Fruit fly (Drosophila melanogaster) whole organism, embryonic: ENCODE data around the gene CG8136.
A peak's percentile ranks its signal among the peaks of the same experiment; 100 is the strongest.

Experiments
- Atf-2 ChIP-seq: fragments of 200-800 bp; sonication (Bioruptor generic); optimal IDR thresholded peaks from 2 replicates; lab custom pipeline; 2016; ENCODE audit warnings: missing biosample characterization, missing genetic modification characterization
- Atf6 ChIP-seq: fragments of 200-800 bp; sonication (Bioruptor generic); IDR thresholded peaks from 2 replicates; pipeline ENCODE4 v1.3.6; 2022; ENCODE audit warnings: missing biosample characterization, missing genetic modification characterization
- CG10274 ChIP-seq: fragments of 200-800 bp; sonication (Bioruptor generic); optimal IDR thresholded peaks from 3 replicates; lab custom pipeline; 2017; ENCODE audit warnings: missing biosample characterization, mild to moderate bottlenecking, missing genetic modification characterization
- CG13424 ChIP-seq: fragments of 200-800 bp; sonication (Bioruptor generic); optimal IDR thresholded peaks from 2 replicates; lab custom pipeline; 2019; ENCODE audit warnings: missing biosample characterization, mild to moderate bottlenecking, missing genetic modification characterization, moderate library complexity
- CG15696 ChIP-seq: fragments of 200-800 bp; sonication (Bioruptor generic); optimal IDR thresholded peaks from 2 replicates; lab custom pipeline; 2019; ENCODE audit warnings: missing biosample characterization, mild to moderate bottlenecking, missing genetic modification characterization, moderate library complexity
- CG17361 ChIP-seq: fragments of 200-800 bp; sonication (Bioruptor generic); IDR thresholded peaks from 3 replicates; pipeline ENCODE4 v1.3.6; 2022; ENCODE audit warnings: missing biosample characterization, missing genetic modification characterization
- CG17568 ChIP-seq: fragments of 200-800 bp; sonication (Bioruptor generic); optimal IDR thresholded peaks from 2 replicates; lab custom pipeline; 2018; ENCODE audit warnings: missing biosample characterization, mild to moderate bottlenecking, missing genetic modification characterization, moderate library complexity
- CG18262 ChIP-seq: fragments of 200-800 bp; optimal IDR thresholded peaks from 3 replicates; lab custom pipeline; 2019; ENCODE audit warnings: missing biosample characterization, mild to moderate bottlenecking, missing genetic modification characterization, moderate library complexity
- CG2678 ChIP-seq: fragments of 200-800 bp; sonication (Bioruptor generic); optimal IDR thresholded peaks from 3 replicates; lab custom pipeline; 2019; ENCODE audit warnings: missing biosample characterization, mild to moderate bottlenecking, missing genetic modification characterization, moderate library complexity
- CG31365 ChIP-seq: fragments of 200-800 bp; sonication (Bioruptor generic); optimal IDR thresholded peaks from 2 replicates; lab custom pipeline; 2018; ENCODE audit warnings: missing biosample characterization, mild to moderate bottlenecking, missing genetic modification characterization
- CG31441 ChIP-seq: fragments of 200-800 bp; sonication (Bioruptor generic); IDR thresholded peaks from 2 replicates; pipeline ENCODE4 v1.3.6; 2022; ENCODE audit warnings: missing biosample characterization, missing genetic modification characterization
- CG3163 ChIP-seq: fragments of 200-800 bp; sonication (Bioruptor generic); optimal IDR thresholded peaks from 3 replicates; lab custom pipeline; 2016; ENCODE audit warnings: missing biosample characterization, missing genetic modification characterization
- CG3838 ChIP-seq: fragments of 200-800 bp; sonication (Bioruptor generic); optimal IDR thresholded peaks from 3 replicates; lab custom pipeline; 2016; ENCODE audit warnings: missing biosample characterization, missing genetic modification characterization
- CG4617 ChIP-seq: fragments of 200-800 bp; sonication (Bioruptor generic); optimal IDR thresholded peaks from 3 replicates; lab custom pipeline; 2016; ENCODE audit warnings: missing biosample characterization, missing genetic modification characterization, borderline replicate concordance
- CG4820 ChIP-seq: fragments of 200-800 bp; sonication (Bioruptor generic); optimal IDR thresholded peaks from 3 replicates; lab custom pipeline; 2016; ENCODE audit warnings: missing biosample characterization, missing genetic modification characterization
- CG6654 ChIP-seq: fragments of 200-800 bp; sonication (Bioruptor generic); optimal IDR thresholded peaks from 2 replicates; lab custom pipeline; 2017; ENCODE audit warnings: missing biosample characterization, mild to moderate bottlenecking, missing genetic modification characterization
- CG6689 ChIP-seq: fragments of 200-800 bp; sonication (Bioruptor generic); IDR thresholded peaks from 2 replicates; pipeline ENCODE4 v1.3.6; 2022; ENCODE audit warnings: missing biosample characterization, missing genetic modification characterization
- CG7963 ChIP-seq: fragments of 200-800 bp; sonication (Bioruptor generic); IDR thresholded peaks from 3 replicates; pipeline ENCODE4 v1.3.6; 2022; ENCODE audit warnings: missing biosample characterization, missing genetic modification characterization; ENCODE audit not compliant: partially characterized antibody
- CG8388 ChIP-seq: fragments of 200-800 bp; sonication (Bioruptor generic); optimal IDR thresholded peaks from 2 replicates; lab custom pipeline; 2019; ENCODE audit warnings: missing biosample characterization, mild to moderate bottlenecking, missing genetic modification characterization, moderate library complexity
- CG9609 ChIP-seq: fragments of 200-800 bp; sonication (Bioruptor generic); optimal IDR thresholded peaks from 3 replicates; lab custom pipeline; 2016; ENCODE audit warnings: missing biosample characterization, missing genetic modification characterization
- Camta ChIP-seq: fragments of 200-800 bp; sonication (Bioruptor generic); optimal IDR thresholded peaks from 2 replicates; lab custom pipeline; 2016; ENCODE audit warnings: missing biosample characterization, missing genetic modification characterization
- D19B ChIP-seq: fragments of 200-800 bp; sonication (Bioruptor generic); optimal IDR thresholded peaks from 2 replicates; lab custom pipeline; 2017; ENCODE audit warnings: missing biosample characterization, mild to moderate bottlenecking, missing genetic modification characterization
- Dfd ChIP-seq, 2 experiments: fragments of >200 bp; optimal IDR thresholded peaks; 2 replicates each; lab custom pipeline; 2017; ENCODE audit warnings: missing biosample characterization in 2 of 2, missing genetic modification characterization in 2 of 2
- MBD-R2 ChIP-seq: fragments of 200-800 bp; sonication (Bioruptor generic); IDR thresholded peaks from 2 replicates; pipeline ENCODE4 v1.3.6; 2022; ENCODE audit warnings: missing biosample characterization, missing genetic modification characterization
- NC2α ChIP-seq: fragments of 200-800 bp; sonication (Bioruptor generic); optimal IDR thresholded peaks from 2 replicates; lab custom pipeline; 2016; ENCODE audit warnings: missing biosample characterization, missing genetic modification characterization
- NFAT ChIP-seq: fragments of 200-800 bp; sonication (Bioruptor generic); IDR thresholded peaks from 2 replicates; pipeline ENCODE4 v1.3.6; 2022; ENCODE audit warnings: missing biosample characterization, missing genetic modification characterization
- NK7.1 ChIP-seq: fragments of 200-800 bp; sonication (Bioruptor generic); optimal IDR thresholded peaks from 3 replicates; lab custom pipeline; 2016; ENCODE audit warnings: missing biosample characterization, missing genetic modification characterization
- PHDP ChIP-seq: fragments of 200-800 bp; sonication (Bioruptor generic); optimal IDR thresholded peaks from 3 replicates; lab custom pipeline; 2018; ENCODE audit warnings: missing biosample characterization, mild to moderate bottlenecking, missing genetic modification characterization, moderate library complexity
- Sox100B ChIP-seq: fragments of 200-800 bp; sonication (Bioruptor generic); optimal IDR thresholded peaks from 3 replicates; lab custom pipeline; 2018; ENCODE audit warnings: missing biosample characterization, mild to moderate bottlenecking, missing genetic modification characterization
- Xbp1 ChIP-seq: fragments of 200-800 bp; sonication (Bioruptor generic); optimal IDR thresholded peaks from 3 replicates; lab custom pipeline; 2016; ENCODE audit warnings: missing biosample characterization, mild to moderate bottlenecking, missing genetic modification characterization
- bsh ChIP-seq, 2 experiments: fragments of 200-800 bp; sonication (Bioruptor generic); optimal IDR thresholded peaks; 2 replicates each; lab custom pipeline; 2017 to 2018; ENCODE audit warnings: mild to moderate bottlenecking in 2 of 2, missing biosample characterization in 2 of 2, missing genetic modification characterization in 2 of 2, moderate library complexity in 1 of 2
- crc ChIP-seq: fragments of 200-800 bp; sonication (Bioruptor generic); optimal IDR thresholded peaks from 2 replicates; lab custom pipeline; 2016; ENCODE audit warnings: missing biosample characterization, missing genetic modification characterization
- croc ChIP-seq: fragments of 200-800 bp; sonication (Bioruptor generic); conservative IDR thresholded peaks from 3 replicates; pipeline ENCODE4 v1.3.6; 2022; ENCODE audit warnings: missing biosample characterization, missing genetic modification characterization
- crp ChIP-seq, 2 experiments: fragments of 200-800 bp; sonication (Bioruptor generic); optimal IDR thresholded peaks; 2 replicates in 1 of 2; 3 replicates in 1 of 2; lab custom pipeline; 2017; ENCODE audit warnings: missing biosample characterization in 2 of 2, missing genetic modification characterization in 2 of 2, mild to moderate bottlenecking in 1 of 2, moderate library complexity in 1 of 2
- da ChIP-seq: fragments of 200-800 bp; sonication (Bioruptor generic); optimal IDR thresholded peaks from 2 replicates; lab custom pipeline; 2016; ENCODE audit warnings: missing biosample characterization, missing genetic modification characterization
- dmrt11E ChIP-seq: fragments of 200-800 bp; sonication (Bioruptor generic); optimal IDR thresholded peaks from 3 replicates; lab custom pipeline; 2018; ENCODE audit warnings: missing biosample characterization, mild to moderate bottlenecking, missing genetic modification characterization, moderate library complexity
- en ChIP-seq: fragments of 200-800 bp; sonication (Bioruptor generic); optimal IDR thresholded peaks from 2 replicates; lab custom pipeline; 2016; ENCODE audit warnings: missing biosample characterization, missing genetic modification characterization
- eve ChIP-seq, 2 experiments: fragments of >200 bp; optimal IDR thresholded peaks; 2 replicates each; lab custom pipeline; 2017; ENCODE audit warnings: missing biosample characterization in 2 of 2, missing genetic modification characterization in 2 of 2
- gcm ChIP-seq: fragments of 200-800 bp; sonication (Bioruptor generic); optimal IDR thresholded peaks from 2 replicates; lab custom pipeline; 2019; ENCODE audit warnings: missing biosample characterization, mild to moderate bottlenecking, missing genetic modification characterization, moderate library complexity
- gem ChIP-seq: fragments of 200-800 bp; sonication (Bioruptor generic); optimal IDR thresholded peaks from 2 replicates; lab custom pipeline; 2019; ENCODE audit warnings: missing biosample characterization, mild to moderate bottlenecking, missing genetic modification characterization, moderate library complexity
- hb ChIP-seq: fragments of 200-800 bp; sonication (Bioruptor generic); IDR thresholded peaks from 3 replicates; pipeline ENCODE4 v1.3.6; 2022; ENCODE audit warnings: missing biosample characterization, missing genetic modification characterization; ENCODE audit not compliant: partially characterized antibody
- hkb ChIP-seq, 2 experiments: fragments of 200-800 bp in 1 of 2; fragments of >200 bp in 1 of 2; sonication (Bioruptor generic) in 1 of 2; IDR thresholded peaks in 1 of 2; optimal IDR thresholded peaks in 1 of 2; 2 replicates each; pipeline versions ENCODE4 v1.3.6 to Lab custom; 2017 to 2022; ENCODE audit warnings: missing biosample characterization in 1 of 2, missing genetic modification characterization in 1 of 2
- klu ChIP-seq: fragments of 200-800 bp; sonication (Bioruptor generic); IDR thresholded peaks from 2 replicates; pipeline ENCODE4 v1.3.6; 2022; ENCODE audit warnings: missing biosample characterization, missing genetic modification characterization
- knrl ChIP-seq: fragments of 200-800 bp; sonication (Bioruptor generic); IDR thresholded peaks from 3 replicates; pipeline ENCODE4 v1.3.6; 2022; ENCODE audit warnings: missing biosample characterization, missing genetic modification characterization; ENCODE audit not compliant: partially characterized antibody
- mld ChIP-seq: fragments of 200-800 bp; sonication (Bioruptor generic); IDR thresholded peaks from 3 replicates; pipeline ENCODE4 v1.3.6; 2022; ENCODE audit warnings: missing biosample characterization, missing genetic modification characterization; ENCODE audit not compliant: partially characterized antibody
- ranshi ChIP-seq: fragments of 200-800 bp; sonication (Bioruptor generic); IDR thresholded peaks from 2 replicates; pipeline ENCODE4 v1.3.6; 2022; ENCODE audit warnings: missing biosample characterization, missing genetic modification characterization
- trh ChIP-seq: fragments of 200-800 bp; sonication (Bioruptor generic); optimal IDR thresholded peaks from 2 replicates; lab custom pipeline; 2016; ENCODE audit warnings: missing biosample characterization, missing genetic modification characterization
- wek ChIP-seq: fragments of 200-800 bp; sonication (Bioruptor generic); optimal IDR thresholded peaks from 3 replicates; lab custom pipeline; 2018; ENCODE audit warnings: missing biosample characterization, mild to moderate bottlenecking, missing genetic modification characterization, moderate library complexity

CG8136 gene

DNA sequence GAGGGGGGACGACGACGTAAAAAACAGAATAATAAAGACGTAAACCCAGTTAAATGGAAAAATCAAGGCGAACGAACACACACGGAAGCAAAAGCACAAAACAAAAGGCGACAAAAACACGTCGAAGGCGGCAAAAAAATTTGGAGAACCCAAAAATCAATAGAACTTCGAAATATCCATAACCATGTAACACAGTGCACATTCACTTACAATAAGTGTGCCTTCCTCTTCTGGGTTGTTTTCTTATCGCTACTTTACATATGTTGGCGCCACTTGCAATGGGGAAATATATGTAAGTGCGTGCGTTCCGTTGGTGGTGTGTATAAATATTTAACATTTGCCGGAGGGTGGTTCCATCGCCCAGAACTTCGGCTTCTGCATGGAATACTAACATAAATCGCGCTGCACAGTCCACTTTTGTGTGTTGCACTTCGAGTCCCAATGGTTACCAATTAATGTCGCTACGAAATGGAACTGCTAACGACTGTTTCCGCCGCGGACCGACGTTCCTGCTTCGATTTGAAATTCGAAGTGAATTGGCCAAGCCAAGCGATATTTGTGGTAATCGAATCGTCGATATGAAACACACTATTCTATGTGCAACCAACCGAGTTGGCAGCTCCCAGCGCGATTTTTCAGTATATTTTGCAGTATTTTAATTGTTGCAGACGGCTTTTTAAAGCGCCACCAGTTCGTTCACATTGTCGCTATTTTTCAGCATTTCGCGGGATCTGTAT lies 26.1 kb downstream of the CG8136 start, which contains the start of the genes CG9801 and Nasp (continued):
- TF ChIP-seq CG17568 (GFP tag; lab: Kevin White, UChicago) (no peak), Xbp1 (GFP tag; lab: Kevin White, UChicago) (peak; percentile 27), gcm (GFP tag; lab: Kevin White, UChicago) (peak; percentile 42), en (GFP tag; lab: Kevin White, UChicago) (no peak), Camta (GFP tag; lab: Kevin White, UChicago) (no peak), CG9609 (GFP tag; lab: Kevin White, UChicago) (no peak), CG10274 (no peak), Sox100B (GFP tag; lab: Kevin White, UChicago) (no peak), dmrt11E (tag; lab: Kevin White, UChicago) (peak; percentile 11), Dfd (GFP tag; optimal IDR thresholded peaks at IDR 0.05; lab: Kevin White, UChicago) (no peak), CG13424 (tag; lab: Kevin White, UChicago) (no peak), hkb (optimal IDR thresholded peaks at IDR 0.05; lab: Kevin White, UChicago) (no peak), hkb (GFP tag; IDR thresholded peaks at IDR 0.05; lab: Robert Waterston, UW) (peak; percentile 24; the same call in 1 of the 2 replicates), NK7.1 (peak; percentile 15), CG6654 (no peak), knrl (GFP tag; lab: Robert Waterston, UW) (peak; percentile 79), CG31441 (GFP tag; lab: Robert Waterston, UW) (peak; percentile 20; the same call in 1 of the 2 replicates), da (GFP tag; lab: Kevin White, UChicago) (no peak), CG15696 (peak; percentile 14), croc (GFP tag; lab: Robert Waterston, UW) (no peak), klu (GFP tag; lab: Robert Waterston, UW) (no peak), CG3838 (GFP tag; lab: Kevin White, UChicago) (peak; percentile 53), CG7963 (GFP tag; lab: Robert Waterston, UW) (peak; percentile 71), CG6689 (GFP tag; lab: Robert Waterston, UW) (no peak), CG8388 (GFP tag; lab: Kevin White, UChicago) (no peak), CG4617 (GFP tag; lab: Kevin White, UChicago) (peak; percentile 47), CG3163 (GFP tag; lab: Kevin White, UChicago) (peak; percentile 46), Atf-2 (GFP tag; lab: Kevin White, UChicago) (peak; percentile 1), crp (GFP tag; optimal IDR thresholded peaks at IDR 0.05; lab: Kevin White, UChicago) (peak in 1 of 2 experiments; percentile 16), MBD-R2 (GFP tag; lab: Robert Waterston, UW) (peak; percentile 77), crc (GFP tag; lab: Kevin White, UChicago) (no peak), CG31365 (tag; lab: Kevin White, UChicago) (no peak), ranshi (GFP tag; lab: Robert Waterston, UW) (no peak), wek (GFP tag; lab: Kevin White, UChicago) (peak; percentile 16), Atf6 (no peak), CG18262 (tag; lab: Kevin White, UChicago) (no peak), hb (GFP tag; lab: Robert Waterston, UW) (peak; percentile 63; the same call in 2 of the 3 replicates), eve (GFP tag; optimal IDR thresholded peaks at IDR 0.05; lab: Kevin White, UChicago) (peak in 1 of 2 experiments; percentile 26), mld (peak; percentile 63), CG17361 (GFP tag; lab: Robert Waterston, UW) (no peak; the same call in 2 of the 3 replicates), NC2α (GFP tag; lab: Kevin White, UChicago) (no peak), NFAT (GFP tag; lab: Robert Waterston, UW) (peak; percentile 56; the same call in 1 of the 2 replicates), D19B (GFP tag; lab: Kevin White, UChicago) (no peak), gem (no peak), trh (GFP tag; lab: Kevin White, UChicago) (no peak), CG4820 (GFP tag; lab: Kevin White, UChicago) (no peak), CG2678 (tag; lab: Kevin White, UChicago) (peak; percentile 30), PHDP (no peak), bsh (GFP tag; optimal IDR thresholded peaks at IDR 0.05; lab: Kevin White, UChicago) (peak in 1 of 2 experiments; percentile 19)
